Worm (Caenorhabditis elegans): Measurements from ENCODE around the gene exc-15.

The exc-15 gene

ce11 chrV:4481823-4482222 lies 1.4 kb upstream of the exc-15 start:
- TF ChIP-seq klf-2 (GFP tag; conservative IDR thresholded peaks at IDR 0.05): no peak
- TF ChIP-seq cog-1 (tag; optimal IDR thresholded peaks at IDR 0.05): no peak
- TF ChIP-seq med-1 (GFP tag; optimal IDR thresholded peaks at IDR 0.05; ENCODE audit: insufficient read depth): no peak
- no peak for TF ChIP-seq ztf-23 (GFP tag; IDR thresholded peaks at IDR 0.05)
- TF ChIP-seq ztf-29 (GFP tag; IDR thresholded peaks at IDR 0.05): no peak
- no peak for TF ChIP-seq flt-1 (GFP tag; IDR thresholded peaks at IDR 0.05)
- TF ChIP-seq T22C8.4 (GFP tag; IDR thresholded peaks at IDR 0.05): no peak
- no peak for TF ChIP-seq ref-1 (GFP tag; conservative IDR thresholded peaks at IDR 0.05)
- no peak for TF ChIP-seq tab-1 (GFP tag; IDR thresholded peaks at IDR 0.05)

DNA sequence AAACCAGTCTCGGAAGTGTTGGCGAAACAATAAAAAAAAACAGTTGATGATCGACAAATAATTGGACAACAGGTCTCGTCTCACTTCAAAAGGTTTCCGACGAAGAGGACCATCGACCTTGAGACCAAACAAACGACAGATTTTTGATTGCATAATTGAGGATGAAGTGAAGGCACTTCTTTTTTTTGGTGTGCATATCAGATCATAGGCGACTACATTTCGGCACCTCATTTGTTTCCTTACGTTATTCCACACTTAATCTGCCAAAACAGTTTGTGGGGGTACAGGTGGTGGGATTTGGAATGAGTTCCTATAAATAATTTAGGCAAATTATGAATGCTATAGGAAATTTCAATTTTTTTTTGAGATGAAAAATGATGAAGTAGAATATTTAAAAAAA lies 3.4 kb downstream of the exc-15 start:
- TF ChIP-seq cog-1 (tag; optimal IDR thresholded peaks at IDR 0.05) (no peak), ztf-23 (GFP tag; IDR thresholded peaks at IDR 0.05) (no peak), ref-1 (GFP tag; conservative IDR thresholded peaks at IDR 0.05) (no peak), T22C8.4 (GFP tag; IDR thresholded peaks at IDR 0.05) (no peak), ztf-29 (GFP tag; IDR thresholded peaks at IDR 0.05) (no peak), klf-2 (GFP tag; conservative IDR thresholded peaks at IDR 0.05) (no peak), tab-1 (GFP tag; IDR thresholded peaks at IDR 0.05) (no peak), med-1 (GFP tag; optimal IDR thresholded peaks at IDR 0.05; ENCODE audit: insufficient read depth) (no peak), flt-1 (GFP tag; IDR thresholded peaks at IDR 0.05) (no peak)

DNA sequence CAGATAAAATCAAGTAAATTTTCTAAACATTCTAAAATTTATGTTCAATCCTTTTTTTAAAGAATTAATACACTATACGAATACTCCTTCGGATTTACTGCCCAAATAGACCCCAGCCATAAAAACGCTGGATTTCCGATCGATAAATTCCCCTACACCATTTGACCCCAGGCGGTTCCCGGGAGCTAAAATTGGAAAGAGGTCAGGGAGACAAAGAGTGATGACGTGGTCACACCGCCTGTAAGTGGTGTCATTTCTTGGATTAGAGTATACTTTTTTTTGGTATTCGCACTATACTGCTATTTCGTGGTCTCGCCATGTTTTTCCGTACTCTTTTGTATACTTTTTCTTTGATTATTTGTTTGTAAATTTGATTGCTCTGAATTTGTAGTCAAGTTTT lies 4.6 kb downstream of the exc-15 start:
- TF ChIP-seq ztf-29 (GFP tag; IDR thresholded peaks at IDR 0.05) (no peak), flt-1 (GFP tag; IDR thresholded peaks at IDR 0.05) (no peak), klf-2 (GFP tag; conservative IDR thresholded peaks at IDR 0.05) (no peak), T22C8.4 (GFP tag; IDR thresholded peaks at IDR 0.05) (no peak), cog-1 (tag; optimal IDR thresholded peaks at IDR 0.05) (no peak), ztf-23 (GFP tag; IDR thresholded peaks at IDR 0.05) (no peak), ref-1 (GFP tag; conservative IDR thresholded peaks at IDR 0.05) (no peak), tab-1 (GFP tag; IDR thresholded peaks at IDR 0.05) (no peak), med-1 (GFP tag; optimal IDR thresholded peaks at IDR 0.05; ENCODE audit: insufficient read depth) (no peak)

DNA sequence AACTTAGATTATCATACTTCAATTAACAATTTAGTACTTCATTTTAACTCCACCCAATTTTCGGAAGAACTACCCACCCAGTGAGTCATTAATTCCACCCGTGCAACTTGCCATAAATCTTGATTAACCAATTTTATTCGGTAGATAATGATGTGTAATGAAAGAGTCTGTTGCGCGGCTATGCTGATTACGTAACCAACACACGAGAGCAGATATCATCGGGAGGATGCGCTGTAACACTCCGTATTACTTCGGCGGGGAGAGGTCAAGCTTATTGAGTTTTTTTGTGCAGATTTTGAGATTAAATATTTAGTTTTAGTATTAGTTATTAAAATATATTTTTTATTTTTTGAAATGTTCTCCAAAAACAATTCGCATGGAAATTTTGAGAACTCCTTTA lies 5.7 kb downstream of the exc-15 start:
- TF ChIP-seq ztf-29 (GFP tag; IDR thresholded peaks at IDR 0.05) (no peak), tab-1 (GFP tag; IDR thresholded peaks at IDR 0.05) (no peak), klf-2 (GFP tag; conservative IDR thresholded peaks at IDR 0.05) (no peak), cog-1 (tag; optimal IDR thresholded peaks at IDR 0.05) (no peak), flt-1 (GFP tag; IDR thresholded peaks at IDR 0.05) (no peak), med-1 (GFP tag; optimal IDR thresholded peaks at IDR 0.05; ENCODE audit: insufficient read depth) (no peak), ref-1 (GFP tag; conservative IDR thresholded peaks at IDR 0.05) (no peak), ztf-23 (GFP tag; IDR thresholded peaks at IDR 0.05) (no peak), T22C8.4 (GFP tag; IDR thresholded peaks at IDR 0.05) (no peak)

DNA sequence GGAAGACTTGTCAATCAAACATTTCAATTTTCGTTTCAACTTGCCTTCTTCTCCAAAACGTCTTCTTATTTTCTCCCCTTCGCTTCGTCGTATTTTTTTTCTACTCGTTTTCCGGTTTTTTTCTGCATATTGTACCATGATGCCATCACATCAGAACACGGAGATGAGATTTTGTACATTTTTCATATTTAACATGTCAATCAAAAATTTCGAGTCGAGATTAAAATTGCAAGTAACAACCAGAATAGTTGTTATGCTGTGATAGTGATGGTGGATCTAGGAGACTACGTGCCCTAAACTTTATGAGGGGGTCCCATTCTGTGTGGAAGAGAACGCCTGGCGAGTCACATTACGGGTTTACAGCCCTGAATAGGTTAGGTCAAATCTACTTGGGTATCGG lies 6.6 kb downstream of the exc-15 start:
- no peak for TF ChIP-seq klf-2 (GFP tag; conservative IDR thresholded peaks at IDR 0.05)
- no peak for TF ChIP-seq ref-1 (GFP tag; conservative IDR thresholded peaks at IDR 0.05)
- TF ChIP-seq ztf-29 (GFP tag; IDR thresholded peaks at IDR 0.05): no peak
- no peak for TF ChIP-seq tab-1 (GFP tag; IDR thresholded peaks at IDR 0.05)
- TF ChIP-seq cog-1 (tag; optimal IDR thresholded peaks at IDR 0.05): no peak
- TF ChIP-seq ztf-23 (GFP tag; IDR thresholded peaks at IDR 0.05): no peak
- TF ChIP-seq flt-1 (GFP tag; IDR thresholded peaks at IDR 0.05): no peak
- TF ChIP-seq T22C8.4 (GFP tag; IDR thresholded peaks at IDR 0.05): no peak
- TF ChIP-seq med-1 (GFP tag; optimal IDR thresholded peaks at IDR 0.05; ENCODE audit: insufficient read depth): no peak

DNA sequence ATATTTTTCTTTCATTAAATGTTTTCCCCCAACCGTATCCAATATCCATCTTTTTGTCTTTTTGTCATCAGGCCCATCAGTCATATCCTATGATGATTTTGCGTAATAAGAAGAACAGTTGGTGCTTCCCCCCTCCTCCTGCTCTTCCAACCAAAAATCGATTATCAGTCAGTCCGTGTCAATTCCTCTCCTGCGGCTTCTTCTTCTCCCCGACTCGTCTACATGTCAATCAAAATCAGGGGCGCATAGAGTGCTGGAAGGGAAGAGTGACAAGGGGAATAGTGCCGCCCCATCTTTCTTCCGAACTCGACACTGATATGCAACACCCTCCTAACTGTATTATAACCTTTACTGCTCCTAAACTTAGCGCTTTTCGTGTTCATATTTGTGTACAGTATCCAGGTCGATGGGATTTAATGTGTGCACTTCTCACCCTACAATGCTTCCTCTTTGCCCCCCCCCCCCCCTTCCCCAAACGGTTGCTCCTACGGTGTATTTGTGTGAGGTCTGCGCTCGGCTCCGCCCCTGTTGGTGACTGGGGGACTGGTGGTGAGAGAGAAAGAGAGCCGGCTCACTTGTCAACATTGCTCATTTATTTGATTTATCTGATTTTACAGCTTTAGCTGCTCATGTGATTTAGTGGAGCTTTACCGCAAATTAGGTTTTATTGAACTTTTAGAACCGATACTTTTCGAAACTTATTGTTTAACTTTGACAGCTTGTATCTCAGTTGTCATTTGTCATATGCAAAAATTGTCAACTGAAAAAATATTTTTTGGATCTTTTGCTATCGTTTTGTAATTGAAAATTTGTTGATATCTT lies 8.2 kb downstream of the exc-15 start:
- TF ChIP-seq ref-1 (GFP tag; conservative IDR thresholded peaks at IDR 0.05) (no peak), klf-2 (GFP tag; conservative IDR thresholded peaks at IDR 0.05) (no peak), flt-1 (GFP tag; IDR thresholded peaks at IDR 0.05) (no peak)

DNA sequence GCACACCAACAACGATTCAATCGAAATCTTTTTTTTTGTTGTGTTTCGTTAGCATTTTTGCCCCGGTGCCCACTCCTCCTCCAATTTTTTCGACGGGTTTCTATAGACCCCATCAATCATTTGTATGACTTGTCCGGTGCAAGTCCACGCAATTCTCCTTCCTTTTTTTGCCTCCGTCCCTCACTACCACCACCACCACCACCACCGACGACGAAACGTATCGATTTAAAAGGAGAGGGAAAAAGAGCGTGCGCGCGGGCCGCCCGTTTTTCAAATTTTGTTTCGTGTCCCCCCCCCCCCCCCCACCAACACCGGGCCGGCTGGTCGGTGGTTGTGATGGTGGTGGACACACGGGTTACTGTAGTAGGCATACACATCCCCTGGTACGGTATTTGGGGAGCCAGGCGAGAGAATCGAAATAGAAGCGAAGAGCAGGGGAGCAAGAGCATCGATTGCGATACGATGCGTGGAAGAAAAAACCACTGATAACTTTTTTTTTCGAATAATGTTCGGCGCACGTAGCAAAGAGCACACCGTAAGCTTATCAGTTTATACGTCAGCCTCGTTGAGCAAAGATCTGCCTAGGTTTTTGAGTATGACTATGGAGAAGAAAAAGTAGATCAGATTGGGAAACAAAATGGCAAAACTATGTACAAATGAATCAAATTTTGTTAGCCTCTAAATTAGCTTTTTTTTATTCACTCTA lies 12.0 kb downstream of the exc-15 start:
- TF ChIP-seq ztf-23 (GFP tag; IDR thresholded peaks at IDR 0.05) (no peak), T22C8.4 (GFP tag; IDR thresholded peaks at IDR 0.05) (no peak), klf-2 (GFP tag; conservative IDR thresholded peaks at IDR 0.05) (no peak), tab-1 (GFP tag; IDR thresholded peaks at IDR 0.05) (peak; percentile 63; the same call in 1 of the 2 replicates), ztf-29 (GFP tag; IDR thresholded peaks at IDR 0.05) (no peak), ref-1 (GFP tag; conservative IDR thresholded peaks at IDR 0.05) (no peak), flt-1 (GFP tag; IDR thresholded peaks at IDR 0.05) (peak; percentile 45; the same call in 1 of the 2 replicates), med-1 (GFP tag; optimal IDR thresholded peaks at IDR 0.05; ENCODE audit: insufficient read depth) (no peak), cog-1 (tag; optimal IDR thresholded peaks at IDR 0.05) (no peak)

DNA sequence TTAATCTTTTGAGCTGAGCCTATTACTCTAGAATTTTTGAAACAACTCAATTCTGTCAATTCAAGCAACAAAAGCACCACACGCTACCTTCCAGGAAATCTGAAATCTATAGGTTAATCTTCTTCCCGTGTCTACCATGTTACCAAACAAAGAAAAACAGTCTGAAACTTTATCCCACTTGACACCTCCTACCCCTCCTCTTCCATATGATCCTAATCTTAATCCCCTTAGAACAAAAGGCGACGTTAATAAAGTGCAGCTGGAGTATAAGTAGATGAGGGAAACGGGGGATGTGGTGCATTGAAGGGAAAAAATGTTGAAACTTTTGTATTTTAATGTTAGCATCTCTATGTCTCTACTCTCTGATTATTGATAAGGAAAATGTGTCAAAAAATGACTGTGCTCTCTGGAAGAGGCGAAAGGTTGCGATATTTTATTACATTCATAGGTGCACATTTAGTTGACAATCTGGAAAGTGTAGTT lies 12.9 kb downstream of the exc-15 start:
- TF ChIP-seq T22C8.4 (GFP tag; IDR thresholded peaks at IDR 0.05) (no peak), med-1 (GFP tag; optimal IDR thresholded peaks at IDR 0.05; ENCODE audit: insufficient read depth) (no peak), ztf-23 (GFP tag; IDR thresholded peaks at IDR 0.05) (no peak), tab-1 (GFP tag; IDR thresholded peaks at IDR 0.05) (no peak), ztf-29 (GFP tag; IDR thresholded peaks at IDR 0.05) (no peak), cog-1 (tag; optimal IDR thresholded peaks at IDR 0.05) (no peak), klf-2 (GFP tag; conservative IDR thresholded peaks at IDR 0.05) (no peak)

- no peak for TF ChIP-seq ref-1 (GFP tag; conservative IDR thresholded peaks at IDR 0.05)
- TF ChIP-seq tab-1 (GFP tag; IDR thresholded peaks at IDR 0.05): no peak
- no peak for TF ChIP-seq ztf-29 (GFP tag; IDR thresholded peaks at IDR 0.05)
- no peak for TF ChIP-seq cog-1 (tag; optimal IDR thresholded peaks at IDR 0.05)
- no peak for TF ChIP-seq ztf-23 (GFP tag; IDR thresholded peaks at IDR 0.05)
- TF ChIP-seq med-1 (GFP tag; optimal IDR thresholded peaks at IDR 0.05; ENCODE audit: insufficient read depth): no peak
Observed at ce11 chrV:4497161-4497560, 13.9 kb downstream of the exc-15 start, which contains the start of gene unc-62. Gene unc-62, plus strand, starts transcription at chrV:4497461.
